Worm (Caenorhabditis elegans): ENCODE measurements around the gene R148.3.

The R148.3 gene

DNA sequence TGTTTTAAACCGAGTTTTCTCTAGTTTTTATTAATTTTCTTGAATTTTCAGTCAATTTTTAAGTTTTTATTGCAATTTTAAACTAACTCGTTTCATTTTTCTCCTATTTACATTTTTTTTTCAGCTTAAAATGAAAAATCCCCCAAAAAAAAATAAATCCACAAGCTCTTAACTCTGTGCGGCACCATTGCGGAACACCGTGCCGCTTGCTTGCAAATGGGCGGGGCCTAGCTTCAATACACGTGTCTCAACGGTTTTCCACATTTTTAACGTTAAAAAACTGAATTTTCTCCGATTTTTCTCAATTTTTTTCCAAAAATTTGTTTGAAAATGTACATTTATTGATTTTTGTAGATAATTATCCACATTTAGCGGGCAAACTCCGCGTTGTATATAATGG, at the start of gene R148.3:
TSS of gene R148.3 (plus strand) at position 347 of the 400 bp plus-strand sequence.
- TF ChIP-seq ztf-29 (GFP tag; IDR thresholded peaks at IDR 0.05) (peak; percentile 78), cog-1 (tag; optimal IDR thresholded peaks at IDR 0.05) (peak; percentile 49), flt-1 (GFP tag; IDR thresholded peaks at IDR 0.05) (peak; percentile 86), med-1 (GFP tag; optimal IDR thresholded peaks at IDR 0.05; ENCODE audit: insufficient read depth) (peak; percentile 93), tab-1 (GFP tag; IDR thresholded peaks at IDR 0.05) (peak; percentile 85), T22C8.4 (GFP tag; IDR thresholded peaks at IDR 0.05) (peak; percentile 8; the same call in 1 of the 2 replicates), ztf-23 (GFP tag; IDR thresholded peaks at IDR 0.05) (peak; percentile 92), ref-1 (GFP tag; conservative IDR thresholded peaks at IDR 0.05) (peak; percentile 64; the same call in 1 of the 2 replicates), klf-2 (GFP tag; conservative IDR thresholded peaks at IDR 0.05) (peak; percentile 80)

DNA sequence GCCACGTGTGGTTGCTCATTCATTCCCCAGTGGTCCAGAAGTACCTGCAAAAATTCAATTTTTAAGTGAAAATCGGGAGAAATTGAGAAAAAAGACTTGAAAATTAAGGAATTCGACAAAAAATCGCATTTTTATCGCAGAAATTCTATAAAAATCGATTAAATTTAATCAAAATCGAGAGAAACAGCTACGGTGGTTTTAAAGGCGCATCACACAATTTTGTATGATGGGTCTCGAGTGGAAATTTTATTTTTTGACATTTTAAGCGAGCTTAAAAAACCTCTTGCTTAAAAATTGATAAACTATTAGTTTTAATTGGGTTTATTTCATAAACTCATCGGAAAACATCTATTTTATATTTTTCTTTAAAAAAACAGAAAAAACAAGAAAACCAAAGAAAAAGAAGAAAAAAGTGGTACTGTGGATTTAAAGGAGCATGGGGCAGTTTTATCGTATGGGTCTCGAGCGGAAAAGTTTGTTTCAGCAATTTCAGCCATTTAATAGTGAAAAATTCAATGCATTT, 48.0 kb upstream of the R148.3 start, which contains the start of gene nipa-1:
TSS of gene nipa-1 (minus strand) at position 51 of the 523 bp plus-strand sequence.
- TF ChIP-seq cog-1 (tag; optimal IDR thresholded peaks at IDR 0.05) (no peak), tab-1 (GFP tag; IDR thresholded peaks at IDR 0.05) (no peak), med-1 (GFP tag; optimal IDR thresholded peaks at IDR 0.05; ENCODE audit: insufficient read depth) (no peak), flt-1 (GFP tag; IDR thresholded peaks at IDR 0.05) (no peak), klf-2 (GFP tag; conservative IDR thresholded peaks at IDR 0.05) (no peak), T22C8.4 (GFP tag; IDR thresholded peaks at IDR 0.05) (no peak), ref-1 (GFP tag; conservative IDR thresholded peaks at IDR 0.05) (no peak), ztf-29 (GFP tag; IDR thresholded peaks at IDR 0.05) (no peak), ztf-23 (GFP tag; IDR thresholded peaks at IDR 0.05) (no peak)

DNA sequence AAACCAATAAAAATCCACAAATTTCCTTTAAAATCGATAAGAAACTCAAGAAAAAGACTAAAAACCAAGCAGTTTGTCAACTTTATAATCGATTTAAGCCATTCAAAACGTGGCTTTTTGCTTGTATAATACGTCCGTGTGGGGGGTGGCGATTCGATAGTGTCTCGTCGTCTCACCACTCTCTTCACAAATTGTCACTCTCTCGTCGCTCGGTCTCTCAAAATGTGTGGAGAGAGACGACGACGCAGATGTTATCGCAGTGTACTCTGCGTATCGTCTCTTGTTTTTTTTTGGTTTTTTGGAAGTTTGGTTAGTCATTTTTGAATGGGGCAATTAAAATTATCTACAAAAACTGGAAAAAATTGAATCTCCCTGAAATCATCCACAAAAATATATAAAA, 47.5 kb upstream of the R148.3 start:
- TF ChIP-seq med-1 (GFP tag; optimal IDR thresholded peaks at IDR 0.05; ENCODE audit: insufficient read depth) (no peak), cog-1 (tag; optimal IDR thresholded peaks at IDR 0.05) (no peak), tab-1 (GFP tag; IDR thresholded peaks at IDR 0.05) (no peak), ref-1 (GFP tag; conservative IDR thresholded peaks at IDR 0.05) (no peak), flt-1 (GFP tag; IDR thresholded peaks at IDR 0.05) (no peak), T22C8.4 (GFP tag; IDR thresholded peaks at IDR 0.05) (no peak), klf-2 (GFP tag; conservative IDR thresholded peaks at IDR 0.05) (no peak), ztf-23 (GFP tag; IDR thresholded peaks at IDR 0.05) (no peak), ztf-29 (GFP tag; IDR thresholded peaks at IDR 0.05) (no peak)

DNA sequence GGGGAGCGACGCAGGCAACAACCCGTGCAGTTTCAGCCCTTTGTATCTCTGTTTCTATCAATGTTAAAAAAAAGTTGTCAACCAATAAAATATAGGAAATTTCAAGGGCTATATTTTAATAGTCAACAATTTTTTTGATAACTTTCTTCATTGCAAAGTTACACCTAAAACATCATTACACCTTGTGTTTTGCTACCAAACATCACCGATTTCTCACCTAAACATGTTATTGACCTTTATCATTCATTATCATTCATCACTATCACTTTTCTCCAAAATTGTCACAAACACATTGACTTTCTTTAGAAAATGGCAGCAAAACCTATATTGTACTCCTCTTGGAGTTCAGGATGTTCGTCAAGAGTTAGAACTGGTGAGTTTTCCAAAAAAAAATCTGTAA, 46.1 kb upstream of the R148.3 start, which contains the start of gene Y53G8B.1:
TSS of gene Y53G8B.1 (plus strand) at position 242 of the 400 bp plus-strand sequence.
- no peak for TF ChIP-seq T22C8.4 (GFP tag; IDR thresholded peaks at IDR 0.05)

DNA sequence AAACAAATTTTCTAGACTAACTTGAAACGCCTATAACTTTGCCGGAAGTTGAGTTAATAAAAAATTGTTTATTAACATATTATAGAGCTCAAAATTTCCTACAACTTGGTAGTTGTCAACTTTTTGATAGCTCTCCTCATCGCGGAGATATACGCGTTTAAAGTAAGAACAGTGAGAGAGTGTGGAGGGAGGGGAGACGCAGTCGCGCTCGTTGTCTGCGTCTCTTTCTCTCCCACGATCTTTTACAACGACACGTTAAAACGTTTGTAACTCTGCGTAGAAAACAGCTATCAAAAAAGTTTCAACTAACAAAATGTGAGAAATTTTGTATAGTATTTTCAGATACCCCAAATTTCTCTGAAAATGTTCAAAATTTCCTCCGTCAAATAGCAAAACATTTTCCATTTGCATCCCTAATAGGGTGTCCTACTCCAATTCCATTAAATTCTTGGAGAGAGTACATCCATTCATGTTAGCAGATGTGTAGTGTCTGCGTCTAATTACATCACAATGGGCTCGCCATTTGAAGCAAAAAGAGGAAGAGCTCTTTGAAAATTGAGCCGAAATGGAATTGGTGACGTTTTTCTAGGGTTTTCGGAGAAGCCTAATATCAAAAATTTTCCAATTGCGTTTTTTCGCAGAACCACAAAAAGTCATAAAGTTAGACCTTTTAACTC, 38.7 kb upstream of the R148.3 start:
- TF ChIP-seq ztf-23 (GFP tag; IDR thresholded peaks at IDR 0.05) = no peak
- TF ChIP-seq med-1 (GFP tag; optimal IDR thresholded peaks at IDR 0.05; ENCODE audit: insufficient read depth) = no peak
- TF ChIP-seq klf-2 (GFP tag; conservative IDR thresholded peaks at IDR 0.05) = no peak
- TF ChIP-seq ztf-29 (GFP tag; IDR thresholded peaks at IDR 0.05) = no peak
- no peak for TF ChIP-seq cog-1 (tag; optimal IDR thresholded peaks at IDR 0.05)
- no peak for TF ChIP-seq ref-1 (GFP tag; conservative IDR thresholded peaks at IDR 0.05)

DNA sequence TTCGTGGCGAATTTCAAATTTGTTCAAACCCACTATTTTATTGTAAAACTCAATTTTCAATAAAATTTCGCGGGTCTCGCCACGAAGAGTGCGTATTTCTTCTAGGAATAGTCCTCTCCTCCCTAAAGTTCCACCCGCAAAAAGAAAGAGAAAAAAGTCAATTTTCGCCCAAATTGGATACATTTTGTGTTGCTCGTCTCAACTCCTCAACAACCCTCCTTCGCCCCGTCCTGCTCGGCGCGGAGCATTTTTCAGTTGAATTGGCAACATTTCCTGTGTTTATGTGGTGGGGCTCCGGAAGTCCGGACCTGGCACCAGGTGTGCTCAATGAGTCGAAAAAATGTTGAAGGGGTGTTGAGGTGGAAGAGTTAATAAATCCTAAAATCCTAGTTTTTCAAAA, 37.0 kb upstream of the R148.3 start:
- TF ChIP-seq klf-2 (GFP tag; conservative IDR thresholded peaks at IDR 0.05) (no peak), ztf-29 (GFP tag; IDR thresholded peaks at IDR 0.05) (no peak), med-1 (GFP tag; optimal IDR thresholded peaks at IDR 0.05; ENCODE audit: insufficient read depth) (no peak), ref-1 (GFP tag; conservative IDR thresholded peaks at IDR 0.05) (no peak), T22C8.4 (GFP tag; IDR thresholded peaks at IDR 0.05) (no peak), ztf-23 (GFP tag; IDR thresholded peaks at IDR 0.05) (no peak)

DNA sequence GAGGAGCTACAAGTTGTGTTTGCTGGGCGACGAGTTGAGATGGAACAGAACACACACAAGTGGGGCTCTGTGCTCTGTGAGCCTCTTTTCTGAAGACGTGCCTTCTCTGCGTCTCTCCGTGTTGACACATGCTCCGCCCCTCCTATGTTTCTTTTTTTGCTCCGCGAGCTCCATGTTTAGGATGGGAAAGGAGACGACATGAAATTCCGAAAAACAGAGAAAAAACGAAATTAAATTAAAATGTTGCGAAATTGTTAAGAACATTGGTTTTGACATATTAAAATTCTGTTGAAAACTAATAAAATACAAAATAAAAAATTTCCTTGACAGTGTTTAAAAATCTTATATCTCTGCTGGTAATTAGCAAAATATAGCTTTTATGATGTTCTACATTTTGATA, 36.0 kb upstream of the R148.3 start, which contains the start of gene mec-12:
TSS of gene mec-12 (minus strand) at position 91 of the 400 bp plus-strand sequence.
- no peak for TF ChIP-seq ztf-23 (GFP tag; IDR thresholded peaks at IDR 0.05)
- TF ChIP-seq tab-1 (GFP tag; IDR thresholded peaks at IDR 0.05) = no peak
- TF ChIP-seq cog-1 (tag; optimal IDR thresholded peaks at IDR 0.05) = no peak
- TF ChIP-seq flt-1 (GFP tag; IDR thresholded peaks at IDR 0.05) = no peak
- TF ChIP-seq ztf-29 (GFP tag; IDR thresholded peaks at IDR 0.05) = no peak
- TF ChIP-seq klf-2 (GFP tag; conservative IDR thresholded peaks at IDR 0.05) = no peak
- no peak for TF ChIP-seq ref-1 (GFP tag; conservative IDR thresholded peaks at IDR 0.05)
- no peak for TF ChIP-seq T22C8.4 (GFP tag; IDR thresholded peaks at IDR 0.05)
- no peak for TF ChIP-seq med-1 (GFP tag; optimal IDR thresholded peaks at IDR 0.05; ENCODE audit: insufficient read depth)

DNA sequence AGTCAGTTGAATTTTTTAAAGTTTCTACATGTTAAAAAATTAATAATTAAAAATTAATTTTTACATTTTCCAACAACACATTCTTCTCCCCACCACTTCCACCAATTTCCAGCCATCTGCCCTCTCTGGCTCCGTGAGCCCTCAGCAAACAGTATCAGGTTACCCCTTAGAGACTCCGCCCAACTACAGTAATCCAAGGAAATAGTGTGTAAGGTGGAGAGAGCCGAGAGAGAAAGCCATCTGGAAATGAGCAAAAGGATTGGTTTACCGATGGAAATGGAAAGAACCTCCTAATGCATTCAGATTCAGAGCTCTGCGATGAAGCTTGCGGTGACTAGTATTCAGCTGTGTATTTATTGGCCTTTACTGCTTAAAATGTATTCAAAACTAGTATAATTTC, 34.9 kb upstream of the R148.3 start:
- no peak for TF ChIP-seq tab-1 (GFP tag; IDR thresholded peaks at IDR 0.05)
- no peak for TF ChIP-seq ref-1 (GFP tag; conservative IDR thresholded peaks at IDR 0.05)
- TF ChIP-seq med-1 (GFP tag; optimal IDR thresholded peaks at IDR 0.05; ENCODE audit: insufficient read depth) = no peak
- TF ChIP-seq klf-2 (GFP tag; conservative IDR thresholded peaks at IDR 0.05) = no peak

DNA sequence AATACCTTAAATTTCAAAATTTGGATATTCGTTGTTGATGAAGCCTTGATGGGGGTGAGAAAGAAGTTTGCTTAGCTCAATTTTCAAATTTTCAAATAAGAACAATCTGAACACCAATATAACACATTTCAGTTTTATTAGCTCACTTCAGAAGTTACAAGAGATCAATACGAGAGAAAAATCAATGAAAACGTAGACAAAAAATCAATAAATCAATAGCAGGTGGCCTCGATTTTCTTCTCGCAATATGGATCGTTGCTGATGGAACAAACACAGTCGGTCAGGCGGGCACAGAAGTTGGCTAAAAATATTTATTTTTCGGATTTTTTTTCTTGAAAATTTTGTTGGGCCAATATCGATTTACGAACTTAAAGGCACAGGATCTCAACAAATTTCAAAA, 33.1 kb upstream of the R148.3 start:
- TF ChIP-seq ztf-23 (GFP tag; IDR thresholded peaks at IDR 0.05) = no peak
- no peak for TF ChIP-seq flt-1 (GFP tag; IDR thresholded peaks at IDR 0.05)
- TF ChIP-seq klf-2 (GFP tag; conservative IDR thresholded peaks at IDR 0.05) = no peak
- TF ChIP-seq tab-1 (GFP tag; IDR thresholded peaks at IDR 0.05) = no peak
- TF ChIP-seq ztf-29 (GFP tag; IDR thresholded peaks at IDR 0.05) = no peak

DNA sequence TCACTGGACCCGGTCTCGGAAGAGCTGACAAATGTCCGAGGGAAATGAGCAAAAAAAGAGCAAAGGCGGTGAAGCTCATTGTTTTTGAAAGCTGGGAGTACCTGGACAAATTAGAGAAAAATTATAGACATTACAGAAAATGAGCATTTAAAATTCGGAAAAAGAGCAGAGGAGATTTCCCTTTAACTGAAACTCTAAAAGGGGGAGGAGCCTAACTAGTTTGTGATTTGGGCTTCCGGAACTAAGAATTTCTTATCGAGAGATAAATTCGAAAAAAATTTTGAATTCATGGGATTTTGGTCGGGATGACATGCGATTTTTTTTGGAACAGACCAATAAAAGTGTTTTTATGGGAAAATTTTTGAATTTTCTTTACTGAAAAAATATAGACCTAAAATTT, 31.5 kb upstream of the R148.3 start, which contains the start of gene C44B11.4:
TSS of gene C44B11.4 (minus strand) at position 101 of the 400 bp plus-strand sequence.
- TF ChIP-seq klf-2 (GFP tag; conservative IDR thresholded peaks at IDR 0.05) (no peak), flt-1 (GFP tag; IDR thresholded peaks at IDR 0.05) (no peak), ref-1 (GFP tag; conservative IDR thresholded peaks at IDR 0.05) (no peak), T22C8.4 (GFP tag; IDR thresholded peaks at IDR 0.05) (no peak)
